Worm (Caenorhabditis elegans) whole organism, mixed stage, embryonic: ENCODE data around the gene slmp-1.

Experiments
- M03D4.4 ChIP-seq: sonication (generic microtip); optimal IDR thresholded peaks from 2 replicates; lab custom pipeline; 2017; ENCODE audit warnings: mild to moderate bottlenecking, missing genetic modification characterization, missing compliant biosample characterization
- bed-3 ChIP-seq: fragments of 200-800 bp; sonication (Bioruptor generic); optimal IDR thresholded peaks from 3 replicates; lab custom pipeline; 2018; ENCODE audit warnings: mild to moderate bottlenecking, missing genetic modification characterization, moderate library complexity, missing compliant biosample characterization
- blmp-1 ChIP-seq: fragments of 150-350 bp; optimal IDR thresholded peaks from 2 replicates; lab custom pipeline; 2014; ENCODE audit warnings: missing biosample characterization, missing genetic modification characterization
- ceh-39 ChIP-seq: fragments of 150-350 bp; optimal IDR thresholded peaks from 2 replicates; lab custom pipeline; 2014; ENCODE audit warnings: missing biosample characterization, missing genetic modification characterization
- ceh-43 ChIP-seq: fragments of 200-800 bp; sonication (Bioruptor generic); optimal IDR thresholded peaks from 2 replicates; lab custom pipeline; 2018; ENCODE audit warnings: mild to moderate bottlenecking, missing genetic modification characterization, moderate library complexity, missing compliant biosample characterization
- ceh-83 ChIP-seq: fragments of 200-800 bp; sonication (Bioruptor generic); optimal IDR thresholded peaks from 2 replicates; lab custom pipeline; 2018; ENCODE audit warnings: mild to moderate bottlenecking, missing genetic modification characterization, missing compliant biosample characterization
- ces-1 ChIP-seq: fragments of 150-350 bp; optimal IDR thresholded peaks from 2 replicates; lab custom pipeline; 2014; ENCODE audit warnings: missing biosample characterization, missing genetic modification reagents, missing genetic modification characterization
- cnd-1 ChIP-seq: fragments of 200-800 bp; sonication (Bioruptor generic); optimal IDR thresholded peaks from 2 replicates; lab custom pipeline; 2018; ENCODE audit warnings: mild to moderate bottlenecking, missing genetic modification characterization, missing compliant biosample characterization
- drap-1 ChIP-seq: fragments of 200-800 bp; sonication (Bioruptor generic); optimal IDR thresholded peaks from 3 replicates; lab custom pipeline; 2018; ENCODE audit warnings: mild to moderate bottlenecking, missing genetic modification characterization, missing compliant biosample characterization
- elt-1 ChIP-seq: sonication (generic microtip); optimal IDR thresholded peaks from 2 replicates; lab custom pipeline; 2017; ENCODE audit warnings: missing genetic modification characterization, mild to moderate bottlenecking, missing compliant biosample characterization, antibody characterized with exemption, moderate library complexity, borderline replicate concordance; ENCODE audit not compliant: insufficient read depth
- elt-3 ChIP-seq: fragments of 150-350 bp; optimal IDR thresholded peaks from 2 replicates; lab custom pipeline; 2014; ENCODE audit warnings: missing biosample characterization, missing genetic modification characterization
- flh-1 ChIP-seq: fragments of 200-800 bp; sonication (Bioruptor generic); optimal IDR thresholded peaks from 2 replicates; lab custom pipeline; 2018; ENCODE audit warnings: mild to moderate bottlenecking, missing genetic modification characterization, moderate library complexity, missing compliant biosample characterization
- ham-2 ChIP-seq: fragments of 200-800 bp; sonication (Bioruptor generic); optimal IDR thresholded peaks from 2 replicates; lab custom pipeline; 2018; ENCODE audit warnings: mild to moderate bottlenecking, missing genetic modification characterization, missing compliant biosample characterization
- hlh-1 ChIP-seq: fragments of 150-350 bp; optimal IDR thresholded peaks from 2 replicates; lab custom pipeline; 2014; ENCODE audit warnings: missing biosample characterization, missing genetic modification reagents, missing genetic modification characterization
- lin-13 ChIP-seq: fragments of 150-350 bp; optimal IDR thresholded peaks from 2 replicates; lab custom pipeline; 2014; ENCODE audit warnings: missing biosample characterization, missing genetic modification characterization
- lin-32 ChIP-seq: fragments of 200-800 bp; sonication (Bioruptor generic); optimal IDR thresholded peaks from 2 replicates; lab custom pipeline; 2018; ENCODE audit warnings: mild to moderate bottlenecking, missing genetic modification characterization, missing compliant biosample characterization
- lsy-2 ChIP-seq: fragments of 150-350 bp; optimal IDR thresholded peaks from 2 replicates; lab custom pipeline; 2014; ENCODE audit warnings: missing biosample characterization, missing genetic modification characterization
- mab-5 ChIP-seq: fragments of 150-350 bp; optimal IDR thresholded peaks from 2 replicates; lab custom pipeline; 2014; ENCODE audit warnings: missing biosample characterization, missing genetic modification characterization
- mep-1 ChIP-seq: fragments of 150-350 bp; optimal IDR thresholded peaks from 2 replicates; lab custom pipeline; 2017; ENCODE audit warnings: missing biosample characterization, missing genetic modification reagents, missing genetic modification characterization, inconsistent platforms
- mls-2 ChIP-seq: sonication (generic microtip); optimal IDR thresholded peaks from 2 replicates; lab custom pipeline; 2016; ENCODE audit warnings: mild to moderate bottlenecking, missing genetic modification characterization, moderate library complexity, missing compliant biosample characterization
- nhr-12 ChIP-seq: fragments of 150-350 bp; optimal IDR thresholded peaks from 2 replicates; lab custom pipeline; 2014; ENCODE audit warnings: missing biosample characterization, missing genetic modification characterization
- nhr-2 ChIP-seq: fragments of 150-350 bp; optimal IDR thresholded peaks from 2 replicates; lab custom pipeline; 2014; ENCODE audit warnings: missing biosample characterization, missing genetic modification characterization
- nhr-237 ChIP-seq: fragments of 150-350 bp; optimal IDR thresholded peaks from 2 replicates; lab custom pipeline; 2014; ENCODE audit warnings: missing biosample characterization, missing genetic modification characterization
- nhr-28 ChIP-seq: fragments of 150-350 bp; optimal IDR thresholded peaks from 2 replicates; lab custom pipeline; 2014; ENCODE audit warnings: missing biosample characterization, missing genetic modification characterization
- nhr-76 ChIP-seq: sonication (generic microtip); optimal IDR thresholded peaks from 2 replicates; lab custom pipeline; 2017; ENCODE audit warnings: missing biosample characterization, missing genetic modification characterization
- pha-4 ChIP-seq: fragments of 150-350 bp; optimal IDR thresholded peaks from 2 replicates; lab custom pipeline; 2018; ENCODE audit warnings: missing biosample characterization, missing genetic modification reagents, missing genetic modification characterization
- sem-2 ChIP-seq: fragments of 200-800 bp; sonication (Bioruptor generic); optimal IDR thresholded peaks from 2 replicates; lab custom pipeline; 2018; ENCODE audit warnings: mild to moderate bottlenecking, missing genetic modification characterization, missing compliant biosample characterization
- snpc-4 ChIP-seq: fragments of 150-350 bp; optimal IDR thresholded peaks from 2 replicates; lab custom pipeline; 2014; ENCODE audit warnings: missing biosample characterization, missing genetic modification characterization
- sptf-1 ChIP-seq: sonication (generic microtip); optimal IDR thresholded peaks from 2 replicates; lab custom pipeline; 2017; ENCODE audit warnings: mild to moderate bottlenecking, missing genetic modification characterization, moderate library complexity, missing compliant biosample characterization
- tbx-8 ChIP-seq: fragments of 200-800 bp; sonication (Bioruptor generic); optimal IDR thresholded peaks from 2 replicates; lab custom pipeline; 2018; ENCODE audit warnings: mild to moderate bottlenecking, missing genetic modification characterization, moderate library complexity, missing compliant biosample characterization
- unc-120 ChIP-seq: sonication (generic microtip); optimal IDR thresholded peaks from 2 replicates; lab custom pipeline; 2017; ENCODE audit warnings: missing genetic modification characterization, missing compliant biosample characterization; ENCODE audit not compliant: poor library complexity, severe bottlenecking
- unc-39 ChIP-seq: fragments of 150-350 bp; optimal IDR thresholded peaks from 2 replicates; lab custom pipeline; 2014; ENCODE audit warnings: missing biosample characterization, missing genetic modification characterization
- unc-62 ChIP-seq: fragments of 150-350 bp; optimal IDR thresholded peaks from 2 replicates; lab custom pipeline; 2014; ENCODE audit warnings: missing biosample characterization, missing genetic modification reagents, missing genetic modification characterization
- zip-8 ChIP-seq: fragments of 150-350 bp; optimal IDR thresholded peaks from 2 replicates; lab custom pipeline; 2014; ENCODE audit warnings: missing biosample characterization, missing genetic modification characterization
- ztf-11 ChIP-seq: fragments of 150-350 bp; optimal IDR thresholded peaks from 2 replicates; lab custom pipeline; 2014; ENCODE audit warnings: missing biosample characterization, missing genetic modification characterization

The slmp-1 gene

DNA sequence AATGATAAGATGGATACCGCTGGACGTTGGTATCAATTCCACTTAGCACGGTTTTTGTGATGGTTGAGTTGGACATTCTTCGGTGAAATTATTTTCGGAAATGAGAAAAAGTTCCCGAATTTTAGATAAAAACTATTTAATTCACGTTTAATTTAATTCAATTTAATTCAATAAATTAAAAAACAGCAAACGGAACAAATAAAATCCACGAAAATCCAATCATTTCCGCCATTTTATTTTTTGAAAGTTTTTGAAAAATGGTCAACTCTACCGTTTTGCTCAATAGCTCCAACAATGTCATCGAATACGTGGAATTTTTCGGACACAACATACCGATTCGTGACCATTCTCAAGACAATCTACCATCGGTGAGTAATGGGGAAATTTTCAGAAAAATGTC, 11.4 kb upstream of the slmp-1 start, which contains the start of the genes Y67D8B.3 and Y67D8B.5:
TSS of gene Y67D8B.3 (minus strand) at position 101 of the 400 bp plus-strand sequence.
TSS of gene Y67D8B.5 (plus strand) at position 233 of the 400 bp plus-strand sequence.
- no peak for TF ChIP-seq elt-3 (tag; lab: Kevin White, UChicago)
- no peak for TF ChIP-seq unc-120
- TF ChIP-seq lin-32, result no peak
- no peak for TF ChIP-seq cnd-1 (tag; lab: Kevin White, UChicago)
- no peak for TF ChIP-seq ces-1
- TF ChIP-seq ceh-83 (GFP tag; lab: Kevin White, UChicago), result no peak
- TF ChIP-seq sem-2 (GFP tag; lab: Kevin White, UChicago), result no peak
- TF ChIP-seq bed-3 (GFP tag; lab: Kevin White, UChicago), result no peak
- TF ChIP-seq M03D4.4 (tag; lab: Kevin White, UChicago), result no peak
- TF ChIP-seq elt-1 (tag; lab: Kevin White, UChicago), result no peak
- no peak for TF ChIP-seq drap-1 (GFP tag; lab: Kevin White, UChicago)
- no peak for TF ChIP-seq lsy-2 (tag; lab: Kevin White, UChicago)

DNA sequence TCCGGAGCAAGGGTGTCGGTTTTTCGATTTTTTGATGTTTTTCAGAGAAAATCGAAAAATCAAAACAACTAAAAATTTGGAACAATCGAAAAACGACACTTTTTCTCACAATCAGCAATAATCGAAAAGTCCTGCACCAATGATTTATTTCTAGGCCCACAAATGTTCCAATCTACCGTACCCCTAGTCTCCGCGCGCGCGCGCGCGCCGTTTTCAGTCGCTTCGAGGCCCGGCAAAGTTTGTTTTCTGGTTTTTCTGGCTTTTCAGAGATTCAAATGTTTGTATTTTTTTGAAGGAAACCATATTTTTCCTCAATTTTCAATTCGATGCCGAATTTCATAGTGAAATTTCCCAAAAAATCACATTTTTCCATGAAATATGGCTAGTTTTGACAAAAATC, 1.6 kb upstream of the slmp-1 start:
- no peak for TF ChIP-seq ces-1
- TF ChIP-seq nhr-76 (tag; lab: Kevin White, UChicago), result no peak
- no peak for TF ChIP-seq nhr-237
- no peak for TF ChIP-seq zip-8 (tag; lab: Kevin White, UChicago)
- no peak for TF ChIP-seq sem-2 (GFP tag; lab: Kevin White, UChicago)
- TF ChIP-seq tbx-8 (GFP tag; lab: Kevin White, UChicago), result no peak
- TF ChIP-seq snpc-4 (tag; lab: Kevin White, UChicago), result no peak
- TF ChIP-seq lin-32, result no peak
- no peak for TF ChIP-seq pha-4
- no peak for TF ChIP-seq lin-13 (tag; lab: Kevin White, UChicago)
- TF ChIP-seq ceh-83 (GFP tag; lab: Kevin White, UChicago), result no peak
- no peak for TF ChIP-seq flh-1 (GFP tag; lab: Kevin White, UChicago)
- TF ChIP-seq unc-120, result no peak
- no peak for TF ChIP-seq unc-39 (tag; lab: Kevin White, UChicago)
- no peak for TF ChIP-seq cnd-1 (tag; lab: Kevin White, UChicago)
- TF ChIP-seq sptf-1 (tag; lab: Kevin White, UChicago), result no peak

DNA sequence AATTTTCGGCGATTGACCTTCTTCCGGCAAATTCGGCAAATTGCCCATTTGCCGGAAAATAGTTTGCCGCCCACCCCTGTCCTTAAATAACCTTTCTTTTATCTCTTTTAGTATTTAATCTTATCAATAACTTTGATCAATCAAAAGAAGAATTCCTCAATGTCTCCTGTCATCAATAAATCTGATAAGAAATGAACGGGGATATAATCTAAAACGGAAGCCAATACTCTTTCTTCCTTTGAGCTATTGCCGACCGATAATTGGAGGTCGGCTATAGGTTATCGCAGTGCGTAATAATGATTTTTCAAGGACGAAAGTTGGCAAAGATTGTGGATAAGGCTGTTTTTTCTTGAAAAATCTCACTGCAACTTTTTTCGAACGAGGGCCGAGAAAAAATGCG, 7.6 kb downstream of the slmp-1 start:
- TF ChIP-seq elt-1 (tag; lab: Kevin White, UChicago), result peak; percentile 87
- no peak for TF ChIP-seq snpc-4 (tag; lab: Kevin White, UChicago)
- TF ChIP-seq unc-62 (GFP tag; lab: Kevin White, UChicago), result peak; percentile 66
- TF ChIP-seq ham-2, result peak; percentile 72

DNA sequence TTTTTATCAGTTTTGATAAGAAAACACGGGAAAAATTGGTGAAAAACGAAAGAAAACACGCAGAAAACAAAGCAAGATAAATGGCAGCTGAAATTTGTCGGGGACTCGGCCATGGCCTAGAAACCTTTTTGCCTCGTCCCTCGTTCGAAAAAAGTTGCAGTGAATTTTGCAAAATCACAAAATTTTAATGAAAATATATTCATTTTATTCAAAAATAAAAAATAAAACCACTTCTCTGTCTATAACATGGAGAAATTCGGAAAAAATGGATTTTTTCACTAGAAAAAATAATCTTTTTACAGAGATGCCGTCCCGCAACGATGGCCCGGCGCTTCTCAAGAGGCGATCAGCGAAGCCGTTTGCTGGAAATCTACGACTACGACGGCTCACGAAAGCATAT, 8.6 kb downstream of the slmp-1 start, which contains the start of gene Y67D8A.2:
TSS of gene Y67D8A.2 (plus strand) at position 301 of the 400 bp plus-strand sequence.
- TF ChIP-seq ceh-39 (tag; lab: Kevin White, UChicago), result no peak
- no peak for TF ChIP-seq bed-3 (GFP tag; lab: Kevin White, UChicago)
- no peak for TF ChIP-seq ces-1
- TF ChIP-seq nhr-237, result no peak
- TF ChIP-seq mls-2 (tag; lab: Kevin White, UChicago), result no peak
- TF ChIP-seq tbx-8 (GFP tag; lab: Kevin White, UChicago), result no peak

DNA sequence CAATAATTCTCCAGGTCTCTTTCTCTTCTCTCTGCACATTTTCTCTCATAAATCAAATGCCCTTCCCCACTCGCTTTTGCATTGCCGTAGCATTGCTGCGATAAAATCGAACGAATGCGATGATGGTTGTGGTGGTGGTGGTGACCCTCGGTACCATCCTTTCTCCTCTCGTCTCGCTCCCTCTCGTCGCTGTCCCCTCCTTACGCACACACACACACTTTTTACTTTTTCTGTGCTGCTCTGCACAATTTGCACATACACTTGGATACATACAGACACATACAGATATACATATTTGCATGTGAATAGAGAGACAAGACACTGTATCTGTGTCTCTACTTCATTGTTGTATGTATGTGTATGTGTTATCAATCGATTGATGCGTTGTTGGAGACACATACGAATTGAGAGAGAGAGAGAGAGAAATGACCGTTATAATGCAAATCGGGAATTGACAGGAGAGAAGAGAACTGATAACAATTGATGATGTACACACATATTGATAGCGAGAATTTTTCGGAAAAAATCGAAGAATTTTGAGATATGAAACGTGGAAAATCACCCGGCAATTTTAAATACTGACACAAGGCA, 14.1 kb downstream of the slmp-1 start:
- TF ChIP-seq sem-2 (GFP tag; lab: Kevin White, UChicago), result no peak
- peak; percentile 80 for TF ChIP-seq hlh-1
- TF ChIP-seq M03D4.4 (tag; lab: Kevin White, UChicago), result peak; percentile 45
- peak; percentile 48 for TF ChIP-seq ceh-43 (GFP tag; lab: Kevin White, UChicago)
- peak; percentile 43 for TF ChIP-seq elt-1 (tag; lab: Kevin White, UChicago)
- TF ChIP-seq zip-8 (tag; lab: Kevin White, UChicago), result no peak
- TF ChIP-seq lsy-2 (tag; lab: Kevin White, UChicago), result peak; percentile 38
- no peak for TF ChIP-seq ztf-11 (tag; lab: Kevin White, UChicago)
- no peak for TF ChIP-seq blmp-1 (tag; lab: Kevin White, UChicago)
- peak; percentile 45 for TF ChIP-seq mls-2 (tag; lab: Kevin White, UChicago)
- TF ChIP-seq lin-32, result no peak
- TF ChIP-seq cnd-1 (tag; lab: Kevin White, UChicago), result peak; percentile 34
- TF ChIP-seq drap-1 (GFP tag; lab: Kevin White, UChicago), result peak; percentile 61
- peak; percentile 76 for TF ChIP-seq elt-3 (tag; lab: Kevin White, UChicago)
- TF ChIP-seq unc-39 (tag; lab: Kevin White, UChicago), result no peak
- peak; percentile 17 for TF ChIP-seq nhr-2
- no peak for TF ChIP-seq flh-1 (GFP tag; lab: Kevin White, UChicago)
- TF ChIP-seq tbx-8 (GFP tag; lab: Kevin White, UChicago), result no peak
- TF ChIP-seq nhr-76 (tag; lab: Kevin White, UChicago), result no peak
- no peak for TF ChIP-seq mep-1
- TF ChIP-seq nhr-28, result peak; percentile 60
- no peak for TF ChIP-seq snpc-4 (tag; lab: Kevin White, UChicago)
- TF ChIP-seq nhr-237, result peak; percentile 23
- no peak for TF ChIP-seq ces-1
- TF ChIP-seq ceh-39 (tag; lab: Kevin White, UChicago), result peak; percentile 58
- TF ChIP-seq mab-5 (tag; lab: Kevin White, UChicago), result peak; percentile 57
- TF ChIP-seq nhr-12, result no peak
- no peak for TF ChIP-seq ceh-83 (GFP tag; lab: Kevin White, UChicago)
- peak; percentile 81 for TF ChIP-seq unc-120
- peak; percentile 79 for TF ChIP-seq ham-2
- TF ChIP-seq sptf-1 (tag; lab: Kevin White, UChicago), result no peak
- peak; percentile 7 for TF ChIP-seq lin-13 (tag; lab: Kevin White, UChicago)
- TF ChIP-seq bed-3 (GFP tag; lab: Kevin White, UChicago), result no peak
- peak; percentile 83 for TF ChIP-seq pha-4
- TF ChIP-seq unc-62 (GFP tag; lab: Kevin White, UChicago), result peak; percentile 92
